Worm (Caenorhabditis elegans) whole organism, L1 larva: Measurements from ENCODE around the gene F20A1.8.

Experiments used
- C16A3.4 ChIP-seq: fragments of 150-350 bp; optimal IDR thresholded peaks from 2 replicates; lab custom pipeline; 2014; ENCODE audit warnings: missing biosample characterization, missing genetic modification characterization
- C34B4.2 ChIP-seq: sonication (generic microtip); optimal IDR thresholded peaks from 2 replicates; lab custom pipeline; 2017; ENCODE audit warnings: mild to moderate bottlenecking, missing genetic modification characterization, missing compliant biosample characterization
- aha-1 ChIP-seq: fragments of 150-350 bp; optimal IDR thresholded peaks from 2 replicates; lab custom pipeline; 2014; ENCODE audit warnings: missing biosample characterization, missing genetic modification characterization
- alr-1 ChIP-seq: fragments of 200-800 bp; sonication (Bioruptor generic); optimal IDR thresholded peaks from 2 replicates; lab custom pipeline; 2018; ENCODE audit warnings: borderline replicate concordance, mild to moderate bottlenecking, missing genetic modification characterization, missing compliant biosample characterization
- ceh-63 ChIP-seq: fragments of 200-800 bp; sonication (Bioruptor generic); optimal IDR thresholded peaks from 2 replicates; lab custom pipeline; 2018; ENCODE audit warnings: mild to moderate bottlenecking, missing genetic modification characterization, missing compliant biosample characterization
- ceh-88 ChIP-seq: fragments of 200-800 bp; sonication (Bioruptor generic); IDR thresholded peaks from 2 replicates; pipeline ENCODE4 v1.3.6; 2022; ENCODE audit warnings: missing genetic modification characterization, missing compliant biosample characterization
- ceh-90 ChIP-seq: sonication (generic microtip); optimal IDR thresholded peaks from 2 replicates; lab custom pipeline; 2016; ENCODE audit warnings: missing genetic modification characterization, missing compliant biosample characterization
- efl-1 ChIP-seq, 4 experiments: fragments of 150-350 bp; optimal IDR thresholded peaks in 3 of 4; peaks in 1 of 4; 1 replicate in 1 of 4; 2 replicates in 3 of 4; lab custom pipeline; 2014; ENCODE audit warnings: missing biosample characterization in 2 of 4, missing genetic modification characterization in 2 of 4, missing genetic modification reagents in 2 of 4
- egl-13 ChIP-seq: sonication (generic microtip); optimal IDR thresholded peaks from 2 replicates; lab custom pipeline; 2016; ENCODE audit warnings: missing genotype, missing genetic modification reagents, missing genetic modification characterization, missing compliant biosample characterization
- elt-2 ChIP-seq: sonication (generic microtip); optimal IDR thresholded peaks from 2 replicates; lab custom pipeline; 2016; ENCODE audit warnings: missing genetic modification characterization, mild to moderate bottlenecking, inconsistent platforms, missing compliant biosample characterization, missing genetic modification reagents
- elt-3 ChIP-seq, 6 experiments: fragments of 150-350 bp in 1 of 6; sonication (generic microtip); optimal IDR thresholded peaks; 2 replicates each; lab custom pipeline; 2017 to 2018; ENCODE audit warnings: missing biosample characterization in 6 of 6, missing genetic modification characterization in 6 of 6, inconsistent platforms in 1 of 6
- fos-1 ChIP-seq: fragments of 150-350 bp; optimal IDR thresholded peaks from 2 replicates; lab custom pipeline; 2014; ENCODE audit warnings: missing biosample characterization, missing genetic modification characterization
- lin-14 ChIP-seq: fragments of 200-800 bp; sonication (Bioruptor generic); optimal IDR thresholded peaks from 2 replicates; lab custom pipeline; 2018; ENCODE audit warnings: mild to moderate bottlenecking, missing genetic modification characterization, moderate library complexity, missing compliant biosample characterization
- lin-15B ChIP-seq: fragments of 150-350 bp; sonication (generic microtip); optimal IDR thresholded peaks from 3 replicates; lab custom pipeline; 2014; ENCODE audit warnings: missing biosample characterization, missing genetic modification characterization
- lin-39 ChIP-seq: fragments of 150-350 bp; optimal IDR thresholded peaks from 2 replicates; lab custom pipeline; 2014; ENCODE audit warnings: missing biosample characterization, missing genetic modification reagents, missing genetic modification characterization
- lir-3 ChIP-seq: sonication (generic microtip); optimal IDR thresholded peaks from 2 replicates; lab custom pipeline; 2016; ENCODE audit warnings: mild to moderate bottlenecking, missing genetic modification characterization, moderate library complexity, missing compliant biosample characterization; ENCODE audit not compliant: poor library complexity
- lsy-2 ChIP-seq, 2 experiments: fragments of 150-350 bp; optimal IDR thresholded peaks; 2 replicates each; lab custom pipeline; 2014; ENCODE audit warnings: missing biosample characterization in 2 of 2, missing genetic modification characterization in 2 of 2
- nhr-12 ChIP-seq: sonication (generic microtip); optimal IDR thresholded peaks from 2 replicates; lab custom pipeline; 2017; ENCODE audit warnings: missing biosample characterization, missing genetic modification characterization
- nhr-20 ChIP-seq: sonication (generic microtip); optimal IDR thresholded peaks from 2 replicates; lab custom pipeline; 2016; ENCODE audit warnings: mild to moderate bottlenecking, missing genetic modification characterization, missing compliant biosample characterization
- nhr-28 ChIP-seq: fragments of 150-350 bp; optimal IDR thresholded peaks from 2 replicates; lab custom pipeline; 2014; ENCODE audit warnings: missing biosample characterization, missing genetic modification characterization
- nhr-77 ChIP-seq: fragments of 150-350 bp; optimal IDR thresholded peaks from 2 replicates; lab custom pipeline; 2014; ENCODE audit warnings: missing biosample characterization, missing genetic modification characterization
- nhr-85 ChIP-seq: sonication (generic microtip); peaks from one replicate; lab custom pipeline; 2016; ENCODE audit warnings: missing genetic modification characterization, inconsistent platforms, missing compliant biosample characterization
- nhr-90 ChIP-seq: sonication (generic microtip); optimal IDR thresholded peaks from 2 replicates; lab custom pipeline; 2016; ENCODE audit warnings: mild to moderate bottlenecking, missing genetic modification characterization, missing compliant biosample characterization; ENCODE audit not compliant: poor library complexity
- pqm-1 ChIP-seq: sonication (generic microtip); optimal IDR thresholded peaks from 3 replicates; lab custom pipeline; 2017; ENCODE audit warnings: missing biosample characterization, missing genetic modification characterization
- snu-23 ChIP-seq: sonication (generic microtip); optimal IDR thresholded peaks from 2 replicates; lab custom pipeline; 2016; ENCODE audit warnings: missing genetic modification characterization, missing compliant biosample characterization
- tbx-2 ChIP-seq: sonication (generic microtip); optimal IDR thresholded peaks from 2 replicates; lab custom pipeline; 2016; ENCODE audit warnings: missing genetic modification characterization, missing compliant biosample characterization
- tlp-1 ChIP-seq: fragments of 150-350 bp; optimal IDR thresholded peaks from 2 replicates; lab custom pipeline; 2014; ENCODE audit warnings: missing biosample characterization, missing genetic modification characterization
- unc-130 ChIP-seq: fragments of 150-350 bp; optimal IDR thresholded peaks from 2 replicates; lab custom pipeline; 2017; ENCODE audit warnings: missing biosample characterization, missing genetic modification characterization, inconsistent platforms
- unc-62 ChIP-seq: fragments of 150-350 bp; optimal IDR thresholded peaks from 2 replicates; lab custom pipeline; 2014; ENCODE audit warnings: missing biosample characterization, missing genetic modification reagents, missing genetic modification characterization
- unc-86 ChIP-seq: sonication (generic microtip); optimal IDR thresholded peaks from 2 replicates; lab custom pipeline; 2016; ENCODE audit warnings: missing genetic modification characterization, missing compliant biosample characterization
- unc-98 ChIP-seq: fragments of 200-800 bp; sonication (Bioruptor generic); IDR thresholded peaks from 2 replicates; pipeline ENCODE4 v1.3.6; 2022; ENCODE audit warnings: missing genetic modification characterization, missing compliant biosample characterization
- xbp-1 ChIP-seq: sonication (generic microtip); optimal IDR thresholded peaks from 2 replicates; lab custom pipeline; 2016; ENCODE audit warnings: missing genetic modification characterization, missing compliant biosample characterization
- zip-4 ChIP-seq: fragments of 200-800 bp; sonication (Bioruptor generic); optimal IDR thresholded peaks from 2 replicates; lab custom pipeline; 2018; ENCODE audit warnings: mild to moderate bottlenecking, missing genetic modification characterization, moderate library complexity, missing compliant biosample characterization

The F20A1.8 gene

DNA sequence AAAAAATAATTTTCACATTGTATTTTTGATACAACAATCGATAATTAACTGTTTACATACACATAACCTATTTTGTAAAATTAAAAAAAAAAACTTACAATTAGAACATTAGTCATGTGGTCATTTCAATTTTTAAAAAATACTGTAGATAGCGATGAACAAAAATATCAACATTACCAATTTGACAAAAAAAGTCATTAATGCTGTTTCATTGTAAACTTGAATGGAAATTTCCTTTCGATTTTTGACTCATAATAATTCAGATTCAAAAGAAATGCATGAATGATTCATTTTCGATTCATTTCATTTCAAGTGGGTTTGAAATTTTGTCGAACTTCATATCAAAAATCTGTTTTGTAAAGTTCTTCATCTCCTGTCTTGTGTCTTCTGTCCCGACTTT, 38.0 kb downstream of the F20A1.8 start, which contains the start of gene C33G8.2:
TSS of gene C33G8.2 (plus strand) at position 301 of the 400 bp plus-strand sequence.
- TF ChIP-seq efl-1 (optimal IDR thresholded peaks at IDR 0.05; lab: Kevin White, UChicago) = no peak
- TF ChIP-seq efl-1 (GFP tag; optimal IDR thresholded peaks at IDR 0.05 in 1 of 2; lab: Kevin White, UChicago) = peak in 1 of 2 experiments; percentile 31
- TF ChIP-seq ceh-88 (GFP tag; lab: Robert Waterston, UW) = no peak

DNA sequence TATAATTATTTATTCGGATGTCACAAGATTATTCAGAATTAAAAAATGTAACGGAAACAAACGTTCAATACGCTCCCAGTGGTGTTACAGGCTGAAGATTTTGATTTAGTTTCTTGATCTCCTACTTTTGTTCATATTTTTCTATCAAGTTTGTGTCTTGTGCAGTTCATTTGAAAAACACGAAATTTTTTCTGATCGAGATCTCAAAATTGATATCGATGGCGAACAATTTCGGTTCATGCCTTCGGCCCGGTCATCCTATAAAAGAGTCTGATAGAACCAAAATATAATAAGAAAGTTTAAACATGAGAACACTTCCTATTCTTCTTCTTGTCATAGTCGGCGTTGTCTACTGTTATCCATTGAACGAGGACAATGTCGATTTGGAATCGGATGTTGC, 40.1 kb downstream of the F20A1.8 start, which contains the start of gene drd-10:
TSS of gene drd-10 (plus strand) at position 301 of the 400 bp plus-strand sequence.
- no peak for TF ChIP-seq aha-1 (tag; lab: Kevin White, UChicago)
- TF ChIP-seq pqm-1 (tag; lab: Kevin White, UChicago) = no peak
- TF ChIP-seq tbx-2 (tag; lab: Kevin White, UChicago) = no peak
- TF ChIP-seq lin-14 (GFP tag; lab: Kevin White, UChicago) = no peak
- no peak for TF ChIP-seq C34B4.2 (tag; lab: Kevin White, UChicago)
- no peak for TF ChIP-seq zip-4
- TF ChIP-seq lin-15B (tag; lab: Kevin White, UChicago) = no peak
- TF ChIP-seq nhr-77 (tag; lab: Kevin White, UChicago) = no peak
- TF ChIP-seq lir-3 (tag; lab: Kevin White, UChicago) = no peak
- no peak for TF ChIP-seq ceh-63 (GFP tag; lab: Kevin White, UChicago)
- TF ChIP-seq ceh-90 (tag; lab: Kevin White, UChicago) = no peak
- TF ChIP-seq egl-13 (tag; lab: Kevin White, UChicago) = no peak
- TF ChIP-seq unc-86 (tag; lab: Kevin White, UChicago) = no peak
- TF ChIP-seq elt-3 (tag; optimal IDR thresholded peaks at IDR 0.05; lab: Kevin White, UChicago) = no peak
- TF ChIP-seq nhr-20 (tag; lab: Kevin White, UChicago) = no peak
- TF ChIP-seq fos-1 (tag; lab: Kevin White, UChicago) = no peak
- no peak for TF ChIP-seq elt-2 (tag; lab: Kevin White, UChicago)
- TF ChIP-seq efl-1 (optimal IDR thresholded peaks at IDR 0.05; lab: Kevin White, UChicago) = no peak
- no peak for TF ChIP-seq efl-1 (GFP tag; optimal IDR thresholded peaks at IDR 0.05 in 1 of 2; lab: Kevin White, UChicago)

DNA sequence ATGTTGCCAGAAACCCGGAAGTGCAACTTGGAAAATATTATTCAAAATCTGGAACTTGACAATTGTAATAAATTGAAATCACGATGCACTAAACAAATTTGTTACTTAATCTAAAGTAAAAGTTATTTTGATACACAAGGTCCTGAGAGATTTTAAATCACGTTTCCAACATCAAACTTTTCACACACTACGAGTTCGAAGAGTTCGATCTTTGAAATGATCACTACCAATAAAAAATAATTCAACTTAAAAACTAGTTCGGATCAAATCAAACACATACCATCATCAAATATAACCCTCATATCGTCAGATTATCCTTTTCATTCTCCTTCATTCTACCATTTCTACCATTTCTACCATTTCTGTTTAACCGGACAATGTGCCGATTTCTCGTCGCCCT, 41.4 kb downstream of the F20A1.8 start, which contains the start of gene spig-10:
TSS of gene spig-10 (plus strand) at position 301 of the 400 bp plus-strand sequence.
- TF ChIP-seq tlp-1 (no peak), nhr-77 (tag; lab: Kevin White, UChicago) (no peak), nhr-20 (tag; lab: Kevin White, UChicago) (no peak), unc-62 (GFP tag; lab: Kevin White, UChicago) (no peak), unc-98 (GFP tag; lab: Robert Waterston, UW) (no peak)

DNA sequence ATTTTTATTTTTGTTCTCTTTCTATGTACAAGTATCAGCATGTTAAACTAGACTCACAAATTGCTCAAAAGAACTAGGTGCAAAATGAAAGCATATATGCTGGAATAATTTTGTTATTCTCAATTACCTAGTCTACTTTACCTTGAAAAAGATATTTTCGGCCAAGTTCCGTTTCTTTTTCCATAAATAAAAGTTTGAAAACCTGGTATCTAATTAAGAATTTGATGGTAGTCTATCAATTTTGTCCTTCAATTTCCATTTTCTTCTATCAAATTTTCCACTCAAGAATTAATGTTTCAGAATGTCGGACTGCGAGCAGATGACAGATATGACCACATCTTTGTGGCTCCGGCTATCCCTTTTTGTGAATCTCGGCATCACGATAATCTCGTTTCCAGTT, 43.6 kb downstream of the F20A1.8 start, which contains the start of gene srab-4:
TSS of gene srab-4 (plus strand) at position 301 of the 400 bp plus-strand sequence.
- TF ChIP-seq alr-1 (tag; lab: Kevin White, UChicago) (no peak), nhr-12 (tag; lab: Kevin White, UChicago) (no peak), lir-3 (tag; lab: Kevin White, UChicago) (no peak), lin-39 (tag; lab: Kevin White, UChicago) (no peak), unc-130 (no peak), nhr-85 (tag; lab: Kevin White, UChicago) (no peak), xbp-1 (tag; lab: Kevin White, UChicago) (no peak), nhr-90 (tag; lab: Kevin White, UChicago) (no peak), snu-23 (GFP tag; lab: Kevin White, UChicago) (no peak), tbx-2 (tag; lab: Kevin White, UChicago) (no peak), C16A3.4 (tag; lab: Kevin White, UChicago) (no peak), ceh-63 (GFP tag; lab: Kevin White, UChicago) (no peak), C34B4.2 (tag; lab: Kevin White, UChicago) (no peak), lsy-2 (tag; optimal IDR thresholded peaks at IDR 0.05; lab: Kevin White, UChicago) (no peak), nhr-28 (tag; lab: Kevin White, UChicago) (no peak)
